Worm (Caenorhabditis elegans): ENCODE data around the gene Y73F8A.35.

ce11 chrIV:15539447-15539994 lies at the start of gene Y73F8A.35:
- TF ChIP-seq C08G9.2 (tag; optimal IDR thresholded peaks at IDR 0.05): no peak
- no peak for TF ChIP-seq sox-4 (tag; optimal IDR thresholded peaks at IDR 0.05)
- TF ChIP-seq hlh-13 (GFP tag; optimal IDR thresholded peaks at IDR 0.05): no peak
- no peak for TF ChIP-seq hlh-30 (tag; optimal IDR thresholded peaks at IDR 0.05; ENCODE audit: insufficient read depth)
- no peak for TF ChIP-seq pha-4 (tag; optimal IDR thresholded peaks at IDR 0.05)
- no peak for TF ChIP-seq sdc-2 (tag; optimal IDR thresholded peaks at IDR 0.05)
- TF ChIP-seq nfya-1 (tag; optimal IDR thresholded peaks at IDR 0.05): no peak
- TF ChIP-seq zip-5 (tag; optimal IDR thresholded peaks at IDR 0.05): no peak

Measured in whole organism, late embryonic.